Worm (Caenorhabditis elegans) whole organism, mixed stage, embryonic: ENCODE data around the gene clec-265.

Source experiments
- M03D4.4 ChIP-seq: sonication (generic microtip); optimal IDR thresholded peaks from 2 replicates; lab custom pipeline; 2017; ENCODE audit warnings: mild to moderate bottlenecking, missing genetic modification characterization, missing compliant biosample characterization
- bed-3 ChIP-seq: fragments of 200-800 bp; sonication (Bioruptor generic); optimal IDR thresholded peaks from 3 replicates; lab custom pipeline; 2018; ENCODE audit warnings: mild to moderate bottlenecking, missing genetic modification characterization, moderate library complexity, missing compliant biosample characterization
- blmp-1 ChIP-seq: fragments of 150-350 bp; optimal IDR thresholded peaks from 2 replicates; lab custom pipeline; 2014; ENCODE audit warnings: missing biosample characterization, missing genetic modification characterization
- ceh-43 ChIP-seq: fragments of 200-800 bp; sonication (Bioruptor generic); optimal IDR thresholded peaks from 2 replicates; lab custom pipeline; 2018; ENCODE audit warnings: mild to moderate bottlenecking, missing genetic modification characterization, moderate library complexity, missing compliant biosample characterization
- ceh-83 ChIP-seq: fragments of 200-800 bp; sonication (Bioruptor generic); optimal IDR thresholded peaks from 2 replicates; lab custom pipeline; 2018; ENCODE audit warnings: mild to moderate bottlenecking, missing genetic modification characterization, missing compliant biosample characterization
- ces-1 ChIP-seq: fragments of 150-350 bp; optimal IDR thresholded peaks from 2 replicates; lab custom pipeline; 2014; ENCODE audit warnings: missing biosample characterization, missing genetic modification reagents, missing genetic modification characterization
- cnd-1 ChIP-seq: fragments of 200-800 bp; sonication (Bioruptor generic); optimal IDR thresholded peaks from 2 replicates; lab custom pipeline; 2018; ENCODE audit warnings: mild to moderate bottlenecking, missing genetic modification characterization, missing compliant biosample characterization
- drap-1 ChIP-seq: fragments of 200-800 bp; sonication (Bioruptor generic); optimal IDR thresholded peaks from 3 replicates; lab custom pipeline; 2018; ENCODE audit warnings: mild to moderate bottlenecking, missing genetic modification characterization, missing compliant biosample characterization
- elt-1 ChIP-seq: sonication (generic microtip); optimal IDR thresholded peaks from 2 replicates; lab custom pipeline; 2017; ENCODE audit warnings: missing genetic modification characterization, mild to moderate bottlenecking, missing compliant biosample characterization, antibody characterized with exemption, moderate library complexity, borderline replicate concordance; ENCODE audit not compliant: insufficient read depth
- elt-3 ChIP-seq: fragments of 150-350 bp; optimal IDR thresholded peaks from 2 replicates; lab custom pipeline; 2014; ENCODE audit warnings: missing biosample characterization, missing genetic modification characterization
- ham-2 ChIP-seq: fragments of 200-800 bp; sonication (Bioruptor generic); optimal IDR thresholded peaks from 2 replicates; lab custom pipeline; 2018; ENCODE audit warnings: mild to moderate bottlenecking, missing genetic modification characterization, missing compliant biosample characterization
- lin-13 ChIP-seq: fragments of 150-350 bp; optimal IDR thresholded peaks from 2 replicates; lab custom pipeline; 2014; ENCODE audit warnings: missing biosample characterization, missing genetic modification characterization
- lin-32 ChIP-seq: fragments of 200-800 bp; sonication (Bioruptor generic); optimal IDR thresholded peaks from 2 replicates; lab custom pipeline; 2018; ENCODE audit warnings: mild to moderate bottlenecking, missing genetic modification characterization, missing compliant biosample characterization
- lsy-2 ChIP-seq: fragments of 150-350 bp; optimal IDR thresholded peaks from 2 replicates; lab custom pipeline; 2014; ENCODE audit warnings: missing biosample characterization, missing genetic modification characterization
- mab-5 ChIP-seq: fragments of 150-350 bp; optimal IDR thresholded peaks from 2 replicates; lab custom pipeline; 2014; ENCODE audit warnings: missing biosample characterization, missing genetic modification characterization
- mep-1 ChIP-seq: fragments of 150-350 bp; optimal IDR thresholded peaks from 2 replicates; lab custom pipeline; 2017; ENCODE audit warnings: missing biosample characterization, missing genetic modification reagents, missing genetic modification characterization, inconsistent platforms
- mls-2 ChIP-seq: sonication (generic microtip); optimal IDR thresholded peaks from 2 replicates; lab custom pipeline; 2016; ENCODE audit warnings: mild to moderate bottlenecking, missing genetic modification characterization, moderate library complexity, missing compliant biosample characterization
- nhr-12 ChIP-seq: fragments of 150-350 bp; optimal IDR thresholded peaks from 2 replicates; lab custom pipeline; 2014; ENCODE audit warnings: missing biosample characterization, missing genetic modification characterization
- nhr-2 ChIP-seq: fragments of 150-350 bp; optimal IDR thresholded peaks from 2 replicates; lab custom pipeline; 2014; ENCODE audit warnings: missing biosample characterization, missing genetic modification characterization
- nhr-237 ChIP-seq: fragments of 150-350 bp; optimal IDR thresholded peaks from 2 replicates; lab custom pipeline; 2014; ENCODE audit warnings: missing biosample characterization, missing genetic modification characterization
- nhr-28 ChIP-seq: fragments of 150-350 bp; optimal IDR thresholded peaks from 2 replicates; lab custom pipeline; 2014; ENCODE audit warnings: missing biosample characterization, missing genetic modification characterization
- nhr-76 ChIP-seq: sonication (generic microtip); optimal IDR thresholded peaks from 2 replicates; lab custom pipeline; 2017; ENCODE audit warnings: missing biosample characterization, missing genetic modification characterization
- pha-4 ChIP-seq: fragments of 150-350 bp; optimal IDR thresholded peaks from 2 replicates; lab custom pipeline; 2018; ENCODE audit warnings: missing biosample characterization, missing genetic modification reagents, missing genetic modification characterization
- sem-2 ChIP-seq: fragments of 200-800 bp; sonication (Bioruptor generic); optimal IDR thresholded peaks from 2 replicates; lab custom pipeline; 2018; ENCODE audit warnings: mild to moderate bottlenecking, missing genetic modification characterization, missing compliant biosample characterization
- snpc-4 ChIP-seq: fragments of 150-350 bp; optimal IDR thresholded peaks from 2 replicates; lab custom pipeline; 2014; ENCODE audit warnings: missing biosample characterization, missing genetic modification characterization
- tbx-8 ChIP-seq: fragments of 200-800 bp; sonication (Bioruptor generic); optimal IDR thresholded peaks from 2 replicates; lab custom pipeline; 2018; ENCODE audit warnings: mild to moderate bottlenecking, missing genetic modification characterization, moderate library complexity, missing compliant biosample characterization
- unc-120 ChIP-seq: sonication (generic microtip); optimal IDR thresholded peaks from 2 replicates; lab custom pipeline; 2017; ENCODE audit warnings: missing genetic modification characterization, missing compliant biosample characterization; ENCODE audit not compliant: poor library complexity, severe bottlenecking
- unc-39 ChIP-seq: fragments of 150-350 bp; optimal IDR thresholded peaks from 2 replicates; lab custom pipeline; 2014; ENCODE audit warnings: missing biosample characterization, missing genetic modification characterization
- unc-62 ChIP-seq: fragments of 150-350 bp; optimal IDR thresholded peaks from 2 replicates; lab custom pipeline; 2014; ENCODE audit warnings: missing biosample characterization, missing genetic modification reagents, missing genetic modification characterization
- zip-8 ChIP-seq: fragments of 150-350 bp; optimal IDR thresholded peaks from 2 replicates; lab custom pipeline; 2014; ENCODE audit warnings: missing biosample characterization, missing genetic modification characterization

clec-265 gene

DNA sequence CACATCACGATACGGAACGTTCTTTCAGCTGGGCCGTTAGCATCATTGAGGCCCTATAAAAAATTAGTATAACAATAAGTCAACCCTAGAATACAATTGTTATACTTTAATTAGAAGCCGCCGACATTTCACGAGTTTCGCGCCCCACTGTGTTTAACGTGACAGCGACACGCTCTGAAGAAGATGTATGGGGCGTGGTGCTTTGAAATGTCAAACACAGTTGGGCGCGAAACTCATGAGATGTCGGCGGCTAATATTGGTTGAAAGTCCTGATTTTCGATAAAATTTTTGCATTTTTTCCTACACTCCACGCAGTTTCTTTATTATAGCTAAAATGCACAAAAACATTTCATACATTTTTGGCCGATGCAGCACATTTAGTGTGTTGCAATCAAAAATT, 24.5 kb downstream of the clec-265 start:
- TF ChIP-seq M03D4.4 (tag; lab: Kevin White, UChicago) (no peak), lsy-2 (tag; lab: Kevin White, UChicago) (no peak), ces-1 (GFP tag; lab: Kevin White, UChicago) (no peak), ceh-43 (GFP tag; lab: Kevin White, UChicago) (no peak), unc-62 (GFP tag; lab: Kevin White, UChicago) (no peak), nhr-28 (tag; lab: Kevin White, UChicago) (no peak), mab-5 (tag; lab: Kevin White, UChicago) (no peak), nhr-12 (tag; lab: Kevin White, UChicago) (no peak), mep-1 (no peak), zip-8 (tag; lab: Kevin White, UChicago) (no peak), bed-3 (no peak)
- TF ChIP-seq, all 35 proteins: peak for 0

- TF ChIP-seq lin-13 (tag; lab: Kevin White, UChicago) (no peak), drap-1 (no peak), cnd-1 (tag; lab: Kevin White, UChicago) (no peak), unc-39 (no peak), ceh-83 (no peak), nhr-76 (tag; lab: Kevin White, UChicago) (no peak), nhr-237 (no peak)
- TF ChIP-seq, all 35 proteins: peak for 0
These were observed 26.1 kb downstream of the clec-265 start for ce11 chrX:3057656-3058055.

DNA sequence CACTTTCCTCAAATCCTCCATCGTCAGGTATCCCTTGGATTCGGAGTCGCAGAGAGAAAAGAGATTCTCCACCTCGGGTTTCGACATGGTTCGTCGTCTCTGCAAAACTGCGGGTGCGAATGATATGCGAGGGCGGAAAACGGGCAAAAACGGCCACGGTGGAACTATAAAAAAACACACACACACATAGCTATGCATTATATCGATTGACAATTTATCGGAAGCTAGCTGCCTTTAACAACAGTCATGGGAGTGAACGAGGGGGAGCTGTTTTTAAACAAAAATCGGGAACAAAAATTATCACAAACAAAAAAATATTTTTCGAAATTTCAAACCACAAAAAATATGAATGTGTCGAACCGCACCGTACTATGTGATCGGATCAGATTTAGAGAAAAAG, 27.7 kb downstream of the clec-265 start, which contains the start of gene rsef-1:
Gene rsef-1 (minus strand): TSS at position 101 of the 400 bp plus-strand sequence.
- TF ChIP-seq unc-39 (no peak), elt-3 (tag; lab: Kevin White, UChicago) (no peak), unc-120 (tag; lab: Kevin White, UChicago) (no peak), nhr-28 (tag; lab: Kevin White, UChicago) (no peak)

- TF ChIP-seq zip-8 (tag; lab: Kevin White, UChicago) (peak; percentile 55), ces-1 (GFP tag; lab: Kevin White, UChicago) (no peak), lsy-2 (tag; lab: Kevin White, UChicago) (no peak), ceh-83 (no peak), nhr-2 (tag; lab: Kevin White, UChicago) (peak; percentile 75)
These were observed 30.1 kb downstream of the clec-265 start for ce11 chrX:3061698-3062097.

DNA sequence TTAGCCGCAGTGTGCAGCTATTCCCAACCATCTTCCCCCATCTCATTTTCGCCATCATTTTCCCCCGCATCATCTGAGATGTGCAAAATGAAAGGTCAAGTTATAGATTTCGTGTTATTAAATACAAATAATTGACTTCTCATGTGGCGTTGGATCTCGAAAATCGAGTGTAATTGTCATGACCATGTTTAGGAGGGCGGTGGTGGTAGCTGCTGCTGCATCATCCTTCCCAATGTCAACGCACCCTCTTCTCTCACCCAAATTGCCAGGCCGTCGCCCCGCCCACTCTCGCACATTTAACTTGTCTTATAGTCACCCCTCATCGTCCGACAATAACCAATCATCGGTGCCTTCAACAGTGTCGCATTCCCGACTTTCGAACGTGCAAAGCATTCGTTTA, 31.7 kb downstream of the clec-265 start, which contains the start of gene ceh-30:
Gene ceh-30 (plus strand): TSS at position 301 of the 400 bp plus-strand sequence.
- no peak for TF ChIP-seq zip-8 (tag; lab: Kevin White, UChicago)
- no peak for TF ChIP-seq nhr-2 (tag; lab: Kevin White, UChicago)
- no peak for TF ChIP-seq ham-2 (GFP tag; lab: Kevin White, UChicago)
- no peak for TF ChIP-seq mls-2 (tag; lab: Kevin White, UChicago)
- no peak for TF ChIP-seq blmp-1 (tag; lab: Kevin White, UChicago)
- TF ChIP-seq drap-1, result no peak

DNA sequence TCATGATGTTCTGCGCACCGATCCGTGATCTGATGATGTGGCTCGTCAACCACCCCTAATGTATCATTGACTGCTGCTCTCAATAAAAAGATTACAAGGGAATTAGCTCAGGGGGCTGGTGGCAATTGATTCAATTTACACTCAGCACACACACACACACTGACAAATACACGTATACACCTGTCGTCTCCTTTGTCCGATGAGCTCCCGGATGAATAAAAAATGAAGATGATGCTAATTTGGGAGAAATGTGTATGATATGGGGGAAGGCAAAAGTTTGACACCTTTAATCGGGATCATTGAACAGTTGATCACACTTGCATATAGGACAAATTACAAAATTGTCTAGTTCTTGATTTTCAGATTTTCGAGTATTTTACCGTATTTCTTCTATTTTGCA, 35.5 kb downstream of the clec-265 start:
- peak; percentile 48 for TF ChIP-seq ces-1 (GFP tag; lab: Kevin White, UChicago)
- no peak for TF ChIP-seq nhr-28 (tag; lab: Kevin White, UChicago)
- TF ChIP-seq tbx-8 (GFP tag; lab: Kevin White, UChicago), result no peak
- TF ChIP-seq nhr-2 (tag; lab: Kevin White, UChicago), result no peak
- TF ChIP-seq snpc-4 (tag; lab: Kevin White, UChicago), result no peak
- TF ChIP-seq unc-120 (tag; lab: Kevin White, UChicago), result no peak
- TF ChIP-seq sem-2 (GFP tag; lab: Kevin White, UChicago), result no peak

DNA sequence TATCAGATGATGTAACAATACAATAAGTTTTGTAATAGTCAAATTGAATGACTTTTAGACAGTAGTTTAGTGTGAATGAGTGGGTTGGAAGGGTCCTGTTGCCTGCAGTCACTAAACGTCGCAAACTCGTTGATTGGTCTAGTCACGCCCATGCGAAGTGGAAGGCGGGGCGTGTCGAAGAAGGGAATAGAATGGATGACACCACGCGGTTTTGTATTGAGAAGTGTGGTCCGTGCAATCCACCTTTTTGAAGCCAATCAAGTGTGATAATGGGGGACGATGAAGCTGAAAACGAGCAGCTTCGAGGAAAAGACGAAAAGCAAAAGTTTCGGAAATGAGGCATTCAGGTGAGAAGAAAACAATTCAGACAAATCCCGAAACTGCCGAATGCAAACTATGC, 38.7 kb downstream of the clec-265 start, which contains the start of gene ceh-31:
Gene ceh-31 (minus strand): TSS at position 101 of the 400 bp plus-strand sequence.
- TF ChIP-seq elt-1 (tag; lab: Kevin White, UChicago) (no peak), lin-13 (tag; lab: Kevin White, UChicago) (no peak), zip-8 (tag; lab: Kevin White, UChicago) (no peak), pha-4 (no peak), lsy-2 (tag; lab: Kevin White, UChicago) (no peak), elt-3 (tag; lab: Kevin White, UChicago) (no peak), unc-62 (GFP tag; lab: Kevin White, UChicago) (no peak), mab-5 (tag; lab: Kevin White, UChicago) (no peak), ceh-43 (GFP tag; lab: Kevin White, UChicago) (no peak), drap-1 (no peak), nhr-28 (tag; lab: Kevin White, UChicago) (no peak), nhr-237 (no peak), cnd-1 (tag; lab: Kevin White, UChicago) (no peak), lin-32 (no peak), ceh-83 (no peak), blmp-1 (tag; lab: Kevin White, UChicago) (no peak), nhr-2 (tag; lab: Kevin White, UChicago) (no peak)
